Worm (Caenorhabditis elegans) whole organism, young adult: Measurements from ENCODE around the gene idpb-1.

Experiments used
- B0019.2 ChIP-seq: fragments of 200-800 bp; sonication (Bioruptor generic); conservative IDR thresholded peaks from 2 replicates; pipeline ENCODE4 v1.3.6; 2022; ENCODE audit warnings: missing genetic modification reagents, missing genetic modification characterization, missing compliant biosample characterization
- F22D6.2 ChIP-seq: sonication (generic microtip); optimal IDR thresholded peaks from 2 replicates; lab custom pipeline; 2016; ENCODE audit warnings: mild to moderate bottlenecking, missing genetic modification characterization, missing compliant biosample characterization
- F39B2.1 ChIP-seq: fragments of 200-800 bp; sonication (Bioruptor generic); IDR thresholded peaks from 2 replicates; pipeline ENCODE4 v1.3.6; 2022; ENCODE audit warnings: missing genetic modification reagents, missing genetic modification characterization, missing compliant biosample characterization
- F49E8.2 ChIP-seq: sonication (generic microtip); optimal IDR thresholded peaks from 3 replicates; lab custom pipeline; 2017; ENCODE audit warnings: missing genetic modification characterization, mild to moderate bottlenecking, missing compliant biosample characterization, antibody characterized with exemption, moderate library complexity; ENCODE audit not compliant: insufficient read depth
- T07F8.4 ChIP-seq: sonication (generic microtip); optimal IDR thresholded peaks from 2 replicates; lab custom pipeline; 2016; ENCODE audit warnings: mild to moderate bottlenecking, missing genetic modification characterization, moderate library complexity, missing compliant biosample characterization
- Y53F4B.3 ChIP-seq: fragments of 200-800 bp; sonication (Bioruptor generic); IDR thresholded peaks from 2 replicates; pipeline ENCODE4 v1.3.6; 2022; ENCODE audit warnings: missing genetic modification reagents, missing genetic modification characterization, missing compliant biosample characterization
- Y53G8AR.9 ChIP-seq: fragments of 200-800 bp; sonication (Bioruptor generic); conservative IDR thresholded peaks from 2 replicates; pipeline ENCODE4 v1.3.6; 2022; ENCODE audit warnings: missing genetic modification reagents, missing genetic modification characterization, missing compliant biosample characterization
- akir-1 ChIP-seq: fragments of 200-800 bp; sonication (Bioruptor generic); optimal IDR thresholded peaks from 2 replicates; lab custom pipeline; 2018; ENCODE audit warnings: mild to moderate bottlenecking, missing genetic modification characterization, moderate library complexity, missing compliant biosample characterization
- aptf-3 ChIP-seq: fragments of 200-800 bp; sonication (Bioruptor generic); IDR thresholded peaks from 2 replicates; pipeline ENCODE4 v1.3.6; 2022; ENCODE audit warnings: missing genetic modification characterization, missing compliant biosample characterization
- athp-1 ChIP-seq: sonication (generic microtip); optimal IDR thresholded peaks from 2 replicates; lab custom pipeline; 2017; ENCODE audit warnings: mild to moderate bottlenecking, missing genetic modification characterization, missing compliant biosample characterization
- bed-1 ChIP-seq: fragments of 200-800 bp; sonication (Bioruptor generic); IDR thresholded peaks from 2 replicates; pipeline ENCODE4 v1.3.6; 2022; ENCODE audit warnings: missing genetic modification reagents, missing genetic modification characterization, missing compliant biosample characterization
- cebp-1 ChIP-seq, 2 experiments: fragments of 200-800 bp in 1 of 2; sonication (Bioruptor generic) in 1 of 2; sonication (generic microtip) in 1 of 2; IDR thresholded peaks in 1 of 2; optimal IDR thresholded peaks in 1 of 2; 2 replicates each; pipeline versions ENCODE4 v1.3.6 to Lab custom; 2017 to 2022; ENCODE audit warnings: missing compliant biosample characterization in 2 of 2, missing genetic modification characterization in 2 of 2, mild to moderate bottlenecking in 1 of 2, missing genetic modification reagents in 1 of 2, moderate library complexity in 1 of 2
- ceh-100 ChIP-seq: fragments of 200-800 bp; sonication (Bioruptor generic); IDR thresholded peaks from 2 replicates; pipeline ENCODE4 v1.3.6; 2022; ENCODE audit warnings: missing genetic modification reagents, missing genetic modification characterization, missing compliant biosample characterization
- ceh-27 ChIP-seq: fragments of 200-800 bp; sonication (Bioruptor generic); optimal IDR thresholded peaks from 2 replicates; lab custom pipeline; 2018; ENCODE audit warnings: mild to moderate bottlenecking, missing genetic modification characterization, moderate library complexity, missing compliant biosample characterization
- ceh-79 ChIP-seq: sonication (generic microtip); optimal IDR thresholded peaks from 2 replicates; lab custom pipeline; 2017; ENCODE audit warnings: mild to moderate bottlenecking, missing genetic modification characterization, missing compliant biosample characterization
- chd-7 ChIP-seq: sonication (generic microtip); optimal IDR thresholded peaks from 2 replicates; lab custom pipeline; 2016; ENCODE audit warnings: mild to moderate bottlenecking, missing genetic modification characterization, moderate library complexity, missing compliant biosample characterization
- die-1 ChIP-seq: sonication (generic microtip); optimal IDR thresholded peaks from 2 replicates; lab custom pipeline; 2016; ENCODE audit warnings: missing genotype, mild to moderate bottlenecking, missing genetic modification characterization, missing compliant biosample characterization
- efl-1 ChIP-seq: fragments of 150-350 bp; optimal IDR thresholded peaks from 2 replicates; lab custom pipeline; 2014; ENCODE audit warnings: missing biosample characterization, missing genetic modification reagents, missing genetic modification characterization
- egl-18 ChIP-seq: fragments of 200-800 bp; sonication (Bioruptor generic); IDR thresholded peaks from 2 replicates; pipeline ENCODE4 v1.3.6; 2022; ENCODE audit warnings: missing genetic modification reagents, missing genetic modification characterization, missing compliant biosample characterization
- egrh-3 ChIP-seq: fragments of 200-800 bp; sonication (Bioruptor generic); IDR thresholded peaks from 2 replicates; pipeline ENCODE4 v1.3.6; 2022; ENCODE audit warnings: missing genetic modification reagents, missing genetic modification characterization, missing compliant biosample characterization
- ets-4 ChIP-seq: fragments of 200-800 bp; sonication (Bioruptor generic); optimal IDR thresholded peaks from 2 replicates; lab custom pipeline; 2018; ENCODE audit warnings: mild to moderate bottlenecking, missing genetic modification characterization, missing compliant biosample characterization
- lag-1 ChIP-seq: fragments of 200-800 bp; sonication (Bioruptor generic); IDR thresholded peaks from 2 replicates; pipeline ENCODE4 v1.3.6; 2022; ENCODE audit warnings: missing genetic modification reagents, missing genetic modification characterization, missing compliant biosample characterization
- let-526 ChIP-seq: fragments of 200-800 bp; sonication (Bioruptor generic); IDR thresholded peaks from 2 replicates; pipeline ENCODE4 v1.3.6; 2022; ENCODE audit warnings: missing genetic modification reagents, missing genetic modification characterization, missing compliant biosample characterization
- lin-40 ChIP-seq: sonication (generic microtip); optimal IDR thresholded peaks from 2 replicates; lab custom pipeline; 2016; ENCODE audit warnings: missing genetic modification characterization, mild to moderate bottlenecking, missing compliant biosample characterization, missing genotype, missing genetic modification reagents
- madf-3 ChIP-seq: fragments of 200-800 bp; sonication (Bioruptor generic); IDR thresholded peaks from 2 replicates; pipeline ENCODE4 v1.3.6; 2022; ENCODE audit warnings: missing genetic modification reagents, missing genetic modification characterization, missing compliant biosample characterization
- mxl-1 ChIP-seq: sonication (generic microtip); optimal IDR thresholded peaks from 2 replicates; lab custom pipeline; 2016; ENCODE audit warnings: missing genetic modification characterization, missing compliant biosample characterization
- pbrm-1 ChIP-seq: fragments of 200-800 bp; sonication (Bioruptor generic); IDR thresholded peaks from 2 replicates; pipeline ENCODE4 v1.3.6; 2022; ENCODE audit warnings: missing genetic modification reagents, missing genetic modification characterization, missing compliant biosample characterization
- rec-8 ChIP-seq, 2 experiments: sonication (generic microtip); optimal IDR thresholded peaks; 2 replicates each; lab custom pipeline; 2016; ENCODE audit warnings: mild to moderate bottlenecking in 2 of 2, missing genetic modification characterization in 2 of 2, missing genetic modification reagents in 2 of 2, missing genotype in 2 of 2, missing biosample characterization in 1 of 2, missing compliant biosample characterization in 1 of 2, moderate library complexity in 1 of 2
- rpc-1 ChIP-seq, 2 experiments: fragments of 150-350 bp in 1 of 2; sonication (generic microtip) in 1 of 2; optimal IDR thresholded peaks; 2 replicates each; lab custom pipeline; 2014 to 2018; ENCODE audit warnings: missing biosample characterization in 1 of 2, missing genetic modification characterization in 1 of 2, missing genetic modification reagents in 1 of 2, missing genotype in 1 of 2
- sdz-38 ChIP-seq: sonication (generic microtip); optimal IDR thresholded peaks from 2 replicates; lab custom pipeline; 2016; ENCODE audit warnings: missing genotype, missing genetic modification characterization, missing compliant biosample characterization
- snpc-1.1 ChIP-seq: sonication (generic microtip); optimal IDR thresholded peaks from 2 replicates; lab custom pipeline; 2017; ENCODE audit warnings: missing genetic modification characterization, mild to moderate bottlenecking, missing compliant biosample characterization, antibody characterized with exemption, moderate library complexity, missing genotype, missing genetic modification reagents; ENCODE audit not compliant: insufficient read depth
- snpc-3.4 ChIP-seq: sonication (generic microtip); optimal IDR thresholded peaks from 2 replicates; lab custom pipeline; 2017; ENCODE audit warnings: missing genetic modification characterization, mild to moderate bottlenecking, missing compliant biosample characterization, antibody characterized with exemption, moderate library complexity, missing genotype, missing genetic modification reagents
- snpc-4 ChIP-seq, 5 experiments: fragments of 150-350 bp in 1 of 5; sonication (generic microtip) in 4 of 5; optimal IDR thresholded peaks; 2 replicates each; lab custom pipeline; 2014 to 2018; ENCODE audit warnings: missing genetic modification characterization in 5 of 5, missing biosample characterization in 3 of 5, antibody characterized with exemption in 2 of 5, mild to moderate bottlenecking in 2 of 5, missing compliant biosample characterization in 2 of 5, missing genotype in 2 of 5, moderate library complexity in 2 of 5, missing genetic modification reagents in 1 of 5
- unc-62 ChIP-seq: fragments of 150-350 bp; optimal IDR thresholded peaks from 2 replicates; lab custom pipeline; 2014; ENCODE audit warnings: missing biosample characterization, missing genetic modification reagents, missing genetic modification characterization
- xnd-1 ChIP-seq: sonication (generic microtip); optimal IDR thresholded peaks from 2 replicates; lab custom pipeline; 2016; ENCODE audit warnings: missing genotype, missing genetic modification reagents, missing genetic modification characterization, missing compliant biosample characterization
- ztf-18 ChIP-seq: sonication (generic microtip); optimal IDR thresholded peaks from 2 replicates; lab custom pipeline; 2016; ENCODE audit warnings: missing genotype, mild to moderate bottlenecking, missing genetic modification characterization, missing compliant biosample characterization
- ztf-28 ChIP-seq: fragments of 200-800 bp; sonication (Bioruptor generic); IDR thresholded peaks from 2 replicates; pipeline ENCODE4 v1.3.6; 2022; ENCODE audit warnings: missing genetic modification reagents, missing genetic modification characterization, missing compliant biosample characterization

The idpb-1 gene

ce11 chrII:5081124-5081913 is 20.5 kb upstream of the idpb-1 start, which contains the start of gene dsh-2 (continued):
- TF ChIP-seq sdz-38 (tag; lab: Kevin White, UChicago) (no peak), ceh-100 (GFP tag; lab: Robert Waterston, UW) (no peak), F39B2.1 (no peak), chd-7 (tag; lab: Kevin White, UChicago) (no peak), mxl-1 (no peak), ztf-28 (GFP tag; lab: Robert Waterston, UW) (no peak), snpc-3.4 (tag; lab: Kevin White, UChicago) (peak; percentile 25), efl-1 (peak; percentile 18), snpc-4 (GFP tag; optimal IDR thresholded peaks at IDR 0.05; lab: Kevin White, UChicago) (no peak), snpc-4 (tag; optimal IDR thresholded peaks at IDR 0.05; lab: Kevin White, UChicago) (peak in 2 of 4 experiments; percentile 13 to 53), Y53G8AR.9 (no peak)

ce11 chrII:5083341-5083740 is 18.4 kb upstream of the idpb-1 start, which contains the start of gene C04G6.4:
C04G6.4 (minus strand) TSS chrII:5083441.
- TF ChIP-seq B0019.2 = no peak
- TF ChIP-seq egrh-3 (GFP tag; lab: Robert Waterston, UW) = no peak
- TF ChIP-seq akir-1 (GFP tag; lab: Kevin White, UChicago) = no peak
- no peak for TF ChIP-seq xnd-1
- TF ChIP-seq aptf-3 = no peak
- TF ChIP-seq ceh-27 (GFP tag; lab: Kevin White, UChicago) = no peak
- TF ChIP-seq lin-40 (tag; lab: Kevin White, UChicago) = no peak
- no peak for TF ChIP-seq Y53F4B.3 (GFP tag; lab: Robert Waterston, UW)
- TF ChIP-seq ceh-79 (tag; lab: Kevin White, UChicago) = no peak

- TF ChIP-seq efl-1 (no peak), lin-40 (tag; lab: Kevin White, UChicago) (no peak), snpc-3.4 (tag; lab: Kevin White, UChicago) (no peak), unc-62 (GFP tag; lab: Kevin White, UChicago) (no peak), T07F8.4 (tag; lab: Kevin White, UChicago) (no peak), snpc-1.1 (tag; lab: Kevin White, UChicago) (no peak), lag-1 (no peak), egl-18 (GFP tag; lab: Robert Waterston, UW) (no peak), cebp-1 (GFP tag; IDR thresholded peaks at IDR 0.05; lab: Robert Waterston, UW) (no peak), cebp-1 (tag; optimal IDR thresholded peaks at IDR 0.05; lab: Kevin White, UChicago) (no peak), ztf-28 (GFP tag; lab: Robert Waterston, UW) (no peak), madf-3 (GFP tag; lab: Robert Waterston, UW) (no peak), aptf-3 (no peak), ztf-18 (no peak), ceh-79 (tag; lab: Kevin White, UChicago) (no peak), F22D6.2 (tag; lab: Kevin White, UChicago) (no peak)
These were observed 17.6 kb upstream of the idpb-1 start for ce11 chrII:5084225-5084624.

ce11 chrII:5085450-5085849 is 16.3 kb upstream of the idpb-1 start, which contains the start of gene txt-9:
txt-9 (plus strand) TSS chrII:5085785.
- no peak for TF ChIP-seq rpc-1 (optimal IDR thresholded peaks at IDR 0.05; lab: Kevin White, UChicago)
- TF ChIP-seq rpc-1 (tag; optimal IDR thresholded peaks at IDR 0.05; lab: Kevin White, UChicago) = no peak
- no peak for TF ChIP-seq lag-1
- TF ChIP-seq rec-8 (tag; optimal IDR thresholded peaks at IDR 0.05; lab: Kevin White, UChicago) = no peak
- TF ChIP-seq egrh-3 (GFP tag; lab: Robert Waterston, UW) = no peak
- no peak for TF ChIP-seq F49E8.2
- TF ChIP-seq let-526 (GFP tag; lab: Robert Waterston, UW) = no peak
- TF ChIP-seq Y53F4B.3 (GFP tag; lab: Robert Waterston, UW) = no peak
- TF ChIP-seq athp-1 (tag; lab: Kevin White, UChicago) = no peak
- no peak for TF ChIP-seq Y53G8AR.9
- TF ChIP-seq ets-4 (GFP tag; lab: Kevin White, UChicago) = no peak
- no peak for TF ChIP-seq bed-1 (GFP tag; lab: Robert Waterston, UW)
- TF ChIP-seq pbrm-1 = no peak
- no peak for TF ChIP-seq cebp-1 (GFP tag; IDR thresholded peaks at IDR 0.05; lab: Robert Waterston, UW)
- TF ChIP-seq cebp-1 (tag; optimal IDR thresholded peaks at IDR 0.05; lab: Kevin White, UChicago) = no peak
- no peak for TF ChIP-seq B0019.2
- TF ChIP-seq die-1 (tag; lab: Kevin White, UChicago) = no peak
